Comparison of ENCODE assay signal across 3 fruit fly cellular contexts in the genomic region with DNA sequence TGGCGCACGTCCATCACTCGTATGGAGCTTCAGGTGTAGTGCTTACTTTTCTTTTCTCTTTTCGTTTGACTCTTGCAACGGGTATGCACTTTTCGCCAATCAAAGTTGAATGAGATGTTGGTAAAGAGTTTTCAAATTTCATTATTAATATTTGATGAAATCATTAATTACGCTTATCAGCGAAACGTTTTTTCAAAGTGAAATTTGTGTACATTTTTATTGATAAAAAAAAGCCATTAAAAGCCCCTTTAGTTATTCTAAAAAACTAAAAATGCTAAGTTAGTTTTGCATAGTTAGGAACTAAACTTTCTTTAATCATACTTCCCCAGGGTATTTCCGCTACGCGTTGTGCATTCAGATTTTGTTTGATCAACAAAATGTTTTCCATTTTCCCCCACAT.
TF ChIP-seq lines count a peak whose summit lies in the region.

No protein-coding gene starts in this region.

- no peak for TF ChIP-seq CTCF in whole organism, embryonic (GFP tag; optimal IDR thresholded peaks at IDR 0.05; lab: Kevin White, UChicago)

TF ChIP-seq in whole organism, embryonic, 481 proteins besides CTCF, POLR2A, EP300 and RAD21:
- TF ChIP-seq CG8290 (GFP tag; optimal IDR thresholded peaks at IDR 0.05; lab: Kevin White, UChicago) (no peak), CG8290 (tag; optimal IDR thresholded peaks at IDR 0.05; lab: Kevin White, UChicago) (no peak), sens (GFP tag; lab: Kevin White, UChicago) (peak; percentile 39), Sox102F (GFP tag; optimal IDR thresholded peaks at IDR 0.05; lab: Kevin White, UChicago) (peak; percentile 57), ATbp (GFP tag; optimal IDR thresholded peaks at IDR 0.05; lab: Kevin White, UChicago) (peak; percentile 15), ro (GFP tag; IDR thresholded peaks at IDR 0.05; lab: Robert Waterston, UW) (no peak), Blimp-1 (GFP tag; optimal IDR thresholded peaks at IDR 0.05; lab: Kevin White, UChicago) (peak; percentile 23)
TF ChIP-seq in whole organism, embryonic: peak in this region for 4.

TF ChIP-seq in whole organism, prepupa, 60 proteins besides CTCF, POLR2A, EP300 and RAD21:
- TF ChIP-seq CG15336 (GFP tag; IDR thresholded peaks at IDR 0.05; lab: Robert Waterston, UW) (peak; percentile 66), CG4318 (GFP tag; optimal IDR thresholded peaks at IDR 0.05; lab: Kevin White, UChicago) (peak; percentile 78), Gug (GFP tag; IDR thresholded peaks at IDR 0.05; lab: Robert Waterston, UW) (0 out of 2 replicates have a peak, but pooled peaks have one; percentile 8), Blimp-1 (GFP tag; optimal IDR thresholded peaks at IDR 0.05; lab: Kevin White, UChicago) (no peak), CG6276 (GFP tag; optimal IDR thresholded peaks at IDR 0.05; lab: Kevin White, UChicago) (peak; percentile 66), Eip78C (GFP tag; lab: Kevin White, UChicago) (peak; percentile 51), CG8119 (GFP tag; IDR thresholded peaks at IDR 0.05; lab: Robert Waterston, UW) (peak; percentile 78), CG6792 (GFP tag; optimal IDR thresholded peaks at IDR 0.05; lab: Kevin White, UChicago) (no peak), CG32006 (GFP tag; optimal IDR thresholded peaks at IDR 0.05; lab: Kevin White, UChicago) (peak; percentile 92), Hr4 (GFP tag; optimal IDR thresholded peaks at IDR 0.05; lab: Kevin White, UChicago) (peak; percentile 81), eg (GFP tag; IDR thresholded peaks at IDR 0.05; lab: Robert Waterston, UW) (peak; percentile 33; the same call in 1 of the 3 replicates), dac (GFP tag; optimal IDR thresholded peaks at IDR 0.05; lab: Kevin White, UChicago) (peak; percentile 68), CG8632 (GFP tag; optimal IDR thresholded peaks at IDR 0.05; lab: Kevin White, UChicago) (no peak)

TF ChIP-seq in whole organism, pupa, 21 proteins besides CTCF, POLR2A, EP300 and RAD21:
- TF ChIP-seq CG10348 (GFP tag; IDR thresholded peaks at IDR 0.05; lab: Robert Waterston, UW) (no peak), Snoo (tag; optimal IDR thresholded peaks at IDR 0.05; lab: Kevin White, UChicago) (no peak), CG13204 (GFP tag; optimal IDR thresholded peaks at IDR 0.05; lab: Kevin White, UChicago) (no peak), CG32121 (GFP tag; IDR thresholded peaks at IDR 0.05; lab: Robert Waterston, UW) (peak; percentile 34; the same call in 1 of the 2 replicates), rn (GFP tag; IDR thresholded peaks at IDR 0.05; lab: Robert Waterston, UW) (no peak), CG14655 (GFP tag; optimal IDR thresholded peaks at IDR 0.05; lab: Kevin White, UChicago) (no peak), CG4496 (GFP tag; IDR thresholded peaks at IDR 0.05; lab: Robert Waterston, UW) (no peak), fd96Ca (GFP tag; IDR thresholded peaks at IDR 0.05; lab: Robert Waterston, UW) (no peak), CG8301 (tag; optimal IDR thresholded peaks at IDR 0.05; lab: Kevin White, UChicago) (peak; percentile 65), CG9948 (tag; optimal IDR thresholded peaks at IDR 0.05; lab: Kevin White, UChicago) (no peak), Pif1B (GFP tag; optimal IDR thresholded peaks at IDR 0.05; lab: Kevin White, UChicago) (no peak), Pif1A (GFP tag; optimal IDR thresholded peaks at IDR 0.05; lab: Kevin White, UChicago) (peak; percentile 11)
